Fruit fly (Drosophila melanogaster) S2 (cell line): Measurements from ENCODE around the gene lobo.

ENCODE experiments used
- CG8478 ChIP-seq: fragments of >200 bp; optimal IDR thresholded peaks from 2 replicates; lab custom pipeline; 2018
- CTCF ChIP-seq, 2 experiments: fragments of >200 bp; optimal IDR thresholded peaks; 2 replicates each; lab custom pipeline; 2018

DNA sequence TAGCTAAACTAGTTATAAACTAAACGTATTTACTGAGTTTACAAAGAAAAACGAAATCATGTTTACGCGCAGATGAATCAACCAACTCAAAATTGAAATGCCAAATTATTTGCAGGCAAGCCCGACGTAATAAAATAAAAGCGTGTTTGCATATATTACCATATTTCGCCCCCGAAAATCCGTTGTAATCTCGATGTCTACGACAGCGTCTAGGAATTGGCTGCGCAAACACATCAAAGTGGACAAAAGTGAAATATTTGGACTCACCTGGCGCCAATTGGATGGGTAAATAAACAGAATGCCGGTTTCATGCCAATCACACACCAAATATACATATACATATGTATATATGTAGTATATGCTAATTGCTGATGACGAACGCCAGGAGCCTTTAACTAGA is 42.5 kb upstream of the lobo start:
- TF ChIP-seq CG8478 (lab: Kevin White, UChicago) (no peak), CTCF (optimal IDR thresholded peaks at IDR 0.05; lab: Kevin White, UChicago) (no peak)
